Worm (Caenorhabditis elegans) whole organism, L1 larva: ENCODE measurements around the gene acs-18.
A peak's percentile ranks its signal among the peaks of the same experiment; 100 is the strongest.

ENCODE experiments used
- C34B4.2 ChIP-seq: sonication (generic microtip); optimal IDR thresholded peaks from 2 replicates; lab custom pipeline; 2017; ENCODE audit warnings: mild to moderate bottlenecking, missing genetic modification characterization, missing compliant biosample characterization
- aha-1 ChIP-seq: fragments of 150-350 bp; optimal IDR thresholded peaks from 2 replicates; lab custom pipeline; 2014; ENCODE audit warnings: missing biosample characterization, missing genetic modification characterization
- alr-1 ChIP-seq: fragments of 200-800 bp; sonication (Bioruptor generic); optimal IDR thresholded peaks from 2 replicates; lab custom pipeline; 2018; ENCODE audit warnings: borderline replicate concordance, mild to moderate bottlenecking, missing genetic modification characterization, missing compliant biosample characterization
- ceh-8 ChIP-seq: fragments of 200-800 bp; sonication (Bioruptor generic); optimal IDR thresholded peaks from 2 replicates; lab custom pipeline; 2018; ENCODE audit warnings: mild to moderate bottlenecking, missing genetic modification characterization, moderate library complexity, missing compliant biosample characterization
- ceh-82 ChIP-seq, 3 experiments: fragments of 150-350 bp in 1 of 3; sonication (generic microtip) in 2 of 3; optimal IDR thresholded peaks; 2 replicates each; lab custom pipeline; 2014 to 2017; ENCODE audit warnings: missing biosample characterization in 3 of 3, missing genetic modification characterization in 3 of 3
- ceh-88 ChIP-seq: fragments of 200-800 bp; sonication (Bioruptor generic); IDR thresholded peaks from 2 replicates; pipeline ENCODE4 v1.3.6; 2022; ENCODE audit warnings: missing genetic modification characterization, missing compliant biosample characterization
- ces-1 ChIP-seq: fragments of 150-350 bp; optimal IDR thresholded peaks from 2 replicates; lab custom pipeline; 2014; ENCODE audit warnings: missing biosample characterization, missing genetic modification reagents, missing genetic modification characterization
- dpl-1 ChIP-seq, 3 experiments: fragments of 150-350 bp in 2 of 3; sonication (generic microtip) in 1 of 3; optimal IDR thresholded peaks; 2 replicates each; lab custom pipeline; 2014 to 2017; ENCODE audit warnings: missing biosample characterization in 3 of 3, missing genetic modification characterization in 3 of 3, missing genetic modification reagents in 3 of 3
- dsc-1 ChIP-seq: sonication (generic microtip); optimal IDR thresholded peaks from 2 replicates; lab custom pipeline; 2016; ENCODE audit warnings: mild to moderate bottlenecking, missing genetic modification characterization, missing compliant biosample characterization
- efl-1 ChIP-seq, 4 experiments: fragments of 150-350 bp; optimal IDR thresholded peaks in 3 of 4; peaks in 1 of 4; 1 replicate in 1 of 4; 2 replicates in 3 of 4; lab custom pipeline; 2014; ENCODE audit warnings: missing biosample characterization in 2 of 4, missing genetic modification characterization in 2 of 4, missing genetic modification reagents in 2 of 4
- elt-3 ChIP-seq, 6 experiments: fragments of 150-350 bp in 1 of 6; sonication (generic microtip); optimal IDR thresholded peaks; 2 replicates each; lab custom pipeline; 2017 to 2018; ENCODE audit warnings: missing biosample characterization in 6 of 6, missing genetic modification characterization in 6 of 6, inconsistent platforms in 1 of 6
- ets-5 ChIP-seq: fragments of 200-800 bp; sonication (Bioruptor generic); IDR thresholded peaks from 2 replicates; pipeline ENCODE4 v1.3.6; 2022; ENCODE audit warnings: missing genetic modification characterization, missing compliant biosample characterization
- fkh-4 ChIP-seq: sonication (generic microtip); optimal IDR thresholded peaks from 2 replicates; lab custom pipeline; 2016; ENCODE audit warnings: missing compliant biosample characterization, missing genetic modification characterization, borderline replicate concordance
- fos-1 ChIP-seq: fragments of 150-350 bp; optimal IDR thresholded peaks from 2 replicates; lab custom pipeline; 2014; ENCODE audit warnings: missing biosample characterization, missing genetic modification characterization
- hlh-17 ChIP-seq: fragments of 200-800 bp; sonication (Bioruptor generic); optimal IDR thresholded peaks from 2 replicates; lab custom pipeline; 2018; ENCODE audit warnings: missing genetic modification characterization, mild to moderate bottlenecking, missing compliant biosample characterization, moderate library complexity, borderline replicate concordance
- irx-1 ChIP-seq: sonication (generic microtip); optimal IDR thresholded peaks from 2 replicates; lab custom pipeline; 2016; ENCODE audit warnings: missing genetic modification characterization, missing compliant biosample characterization
- isw-1 ChIP-seq: fragments of 200-800 bp; sonication (Bioruptor generic); IDR thresholded peaks from 2 replicates; pipeline ENCODE4 v1.3.6; 2022; ENCODE audit warnings: missing genetic modification characterization, missing compliant biosample characterization
- jun-1 ChIP-seq: fragments of 150-350 bp; optimal IDR thresholded peaks from 2 replicates; lab custom pipeline; 2014; ENCODE audit warnings: missing biosample characterization, missing genetic modification reagents, missing genetic modification characterization
- lin-35 ChIP-seq, 2 experiments: fragments of 150-350 bp; optimal IDR thresholded peaks; 2 replicates each; lab custom pipeline; 2014; ENCODE audit warnings: missing biosample characterization in 2 of 2, missing genetic modification characterization in 2 of 2, missing genetic modification reagents in 2 of 2
- mab-9 ChIP-seq: fragments of 200-800 bp; sonication (Bioruptor generic); IDR thresholded peaks from 2 replicates; pipeline ENCODE4 v1.3.6; 2022; ENCODE audit warnings: missing genetic modification reagents, missing genetic modification characterization, missing compliant biosample characterization
- mdl-1 ChIP-seq, 2 experiments: fragments of 150-350 bp; optimal IDR thresholded peaks; 2 replicates each; lab custom pipeline; 2014 to 2017; ENCODE audit warnings: missing biosample characterization in 2 of 2, missing genetic modification characterization in 2 of 2, inconsistent platforms in 1 of 2
- nhr-12 ChIP-seq: sonication (generic microtip); optimal IDR thresholded peaks from 2 replicates; lab custom pipeline; 2017; ENCODE audit warnings: missing biosample characterization, missing genetic modification characterization
- nhr-19 ChIP-seq: fragments of 200-800 bp; sonication (Bioruptor generic); conservative IDR thresholded peaks from 2 replicates; pipeline ENCODE4 v1.3.6; 2022; ENCODE audit warnings: missing genetic modification characterization, missing compliant biosample characterization
- nhr-20 ChIP-seq: sonication (generic microtip); optimal IDR thresholded peaks from 2 replicates; lab custom pipeline; 2016; ENCODE audit warnings: mild to moderate bottlenecking, missing genetic modification characterization, missing compliant biosample characterization
- nhr-237 ChIP-seq: fragments of 150-350 bp; optimal IDR thresholded peaks from 2 replicates; lab custom pipeline; 2014; ENCODE audit warnings: missing biosample characterization, missing genetic modification characterization
- nhr-47 ChIP-seq: sonication (generic microtip); optimal IDR thresholded peaks from 2 replicates; lab custom pipeline; 2016; ENCODE audit warnings: mild to moderate bottlenecking, missing genetic modification characterization, moderate library complexity, missing compliant biosample characterization
- nhr-76 ChIP-seq: sonication (generic microtip); optimal IDR thresholded peaks from 2 replicates; lab custom pipeline; 2017; ENCODE audit warnings: missing biosample characterization, missing genetic modification characterization
- nhr-85 ChIP-seq: sonication (generic microtip); peaks from one replicate; lab custom pipeline; 2016; ENCODE audit warnings: missing genetic modification characterization, inconsistent platforms, missing compliant biosample characterization
- nhr-90 ChIP-seq: sonication (generic microtip); optimal IDR thresholded peaks from 2 replicates; lab custom pipeline; 2016; ENCODE audit warnings: mild to moderate bottlenecking, missing genetic modification characterization, missing compliant biosample characterization; ENCODE audit not compliant: poor library complexity
- pag-3 ChIP-seq: sonication (generic microtip); optimal IDR thresholded peaks from 2 replicates; lab custom pipeline; 2017; ENCODE audit warnings: missing genetic modification characterization, mild to moderate bottlenecking, missing compliant biosample characterization, antibody characterized with exemption, borderline replicate concordance; ENCODE audit not compliant: insufficient read depth
- pax-3 ChIP-seq: fragments of 200-800 bp; sonication (Bioruptor generic); optimal IDR thresholded peaks from 2 replicates; lab custom pipeline; 2018; ENCODE audit warnings: mild to moderate bottlenecking, missing genetic modification characterization, moderate library complexity, missing compliant biosample characterization
- rnt-1 ChIP-seq: sonication (generic microtip); optimal IDR thresholded peaks from 2 replicates; lab custom pipeline; 2016; ENCODE audit warnings: mild to moderate bottlenecking, missing genetic modification characterization, moderate library complexity, missing compliant biosample characterization
- skn-1 ChIP-seq: fragments of 150-350 bp; optimal IDR thresholded peaks from 2 replicates; lab custom pipeline; 2014; ENCODE audit warnings: missing biosample characterization, missing genetic modification characterization
- snu-23 ChIP-seq: sonication (generic microtip); optimal IDR thresholded peaks from 2 replicates; lab custom pipeline; 2016; ENCODE audit warnings: missing genetic modification characterization, missing compliant biosample characterization
- sox-4 ChIP-seq: sonication (generic microtip); optimal IDR thresholded peaks from 2 replicates; lab custom pipeline; 2016; ENCODE audit warnings: missing genetic modification characterization, missing compliant biosample characterization
- unc-30 ChIP-seq: sonication (generic microtip); optimal IDR thresholded peaks from 2 replicates; lab custom pipeline; 2017; ENCODE audit warnings: missing biosample characterization, missing genetic modification characterization
- unc-86 ChIP-seq: sonication (generic microtip); optimal IDR thresholded peaks from 2 replicates; lab custom pipeline; 2016; ENCODE audit warnings: missing genetic modification characterization, missing compliant biosample characterization
- vab-15 ChIP-seq: sonication (generic microtip); optimal IDR thresholded peaks from 2 replicates; lab custom pipeline; 2017; ENCODE audit warnings: missing genotype, mild to moderate bottlenecking, missing genetic modification characterization, missing compliant biosample characterization
- xbp-1 ChIP-seq: sonication (generic microtip); optimal IDR thresholded peaks from 2 replicates; lab custom pipeline; 2016; ENCODE audit warnings: missing genetic modification characterization, missing compliant biosample characterization
- zag-1 ChIP-seq: fragments of 150-350 bp; optimal IDR thresholded peaks from 2 replicates; lab custom pipeline; 2014; ENCODE audit warnings: missing biosample characterization, missing genetic modification characterization
- ztf-11 ChIP-seq, 2 experiments: sonication (generic microtip); optimal IDR thresholded peaks; 2 replicates each; lab custom pipeline; 2016 to 2017; ENCODE audit warnings: missing genetic modification characterization in 2 of 2, missing biosample characterization in 1 of 2, missing compliant biosample characterization in 1 of 2

The acs-18 gene

ce11 chrIV:10345990-10346389 is 32.5 kb upstream of the acs-18 start (continued):
- TF ChIP-seq nhr-12 (no peak), ces-1 (GFP tag; lab: Kevin White, UChicago) (no peak), ztf-11 (tag; optimal IDR thresholded peaks at IDR 0.05; lab: Kevin White, UChicago) (no peak), unc-86 (tag; lab: Kevin White, UChicago) (no peak), ceh-88 (no peak), pag-3 (no peak), nhr-19 (no peak), nhr-90 (peak; percentile 15), lin-35 (GFP tag; optimal IDR thresholded peaks at IDR 0.05; lab: Kevin White, UChicago) (peak; percentile 30 to 54), fkh-4 (tag; lab: Kevin White, UChicago) (no peak), efl-1 (optimal IDR thresholded peaks at IDR 0.05; lab: Kevin White, UChicago) (peak; percentile 43 to 49), efl-1 (GFP tag; optimal IDR thresholded peaks at IDR 0.05 in 1 of 2; lab: Kevin White, UChicago) (peak in 1 of 2 experiments; percentile 88), jun-1 (tag; lab: Kevin White, UChicago) (peak; percentile 4), snu-23 (GFP tag; lab: Kevin White, UChicago) (peak; percentile 73), mab-9 (no peak), isw-1 (GFP tag; lab: Robert Waterston, UW) (no peak), zag-1 (no peak), nhr-47 (tag; lab: Kevin White, UChicago) (peak; percentile 34), nhr-20 (tag; lab: Kevin White, UChicago) (peak; percentile 66), ceh-82 (tag; optimal IDR thresholded peaks at IDR 0.05; lab: Kevin White, UChicago) (peak in 1 of 3 experiments; percentile 46), elt-3 (tag; optimal IDR thresholded peaks at IDR 0.05; lab: Kevin White, UChicago) (peak in 1 of 6 experiments; percentile 79), fos-1 (peak; percentile 41), aha-1 (tag; lab: Kevin White, UChicago) (no peak), skn-1 (tag; lab: Kevin White, UChicago) (peak; percentile 54), dpl-1 (GFP tag; optimal IDR thresholded peaks at IDR 0.05; lab: Kevin White, UChicago) (peak in 2 of 3 experiments; percentile 32), nhr-237 (tag; lab: Kevin White, UChicago) (no peak), sox-4 (tag; lab: Kevin White, UChicago) (no peak), unc-30 (tag; lab: Kevin White, UChicago) (no peak), alr-1 (tag; lab: Kevin White, UChicago) (no peak), vab-15 (tag; lab: Kevin White, UChicago) (no peak), irx-1 (tag; lab: Kevin White, UChicago) (peak; percentile 48), ceh-8 (GFP tag; lab: Kevin White, UChicago) (peak; percentile 18), nhr-85 (tag; lab: Kevin White, UChicago) (peak; percentile 39), xbp-1 (no peak), rnt-1 (tag; lab: Kevin White, UChicago) (peak; percentile 64), pax-3 (tag; lab: Kevin White, UChicago) (no peak), hlh-17 (no peak), mdl-1 (tag; optimal IDR thresholded peaks at IDR 0.05; lab: Kevin White, UChicago) (peak in 1 of 2 experiments; percentile 39), ets-5 (GFP tag; lab: Robert Waterston, UW) (no peak), C34B4.2 (tag; lab: Kevin White, UChicago) (no peak)

ce11 chrIV:10345486-10345885 is 32.0 kb upstream of the acs-18 start:
- TF ChIP-seq dsc-1 (tag; lab: Kevin White, UChicago), result peak; percentile 15
- no peak for TF ChIP-seq nhr-76
- TF ChIP-seq pax-3 (tag; lab: Kevin White, UChicago), result no peak
- TF ChIP-seq nhr-47 (tag; lab: Kevin White, UChicago), result no peak
